Worm (Caenorhabditis elegans): ENCODE results near the gene dph-2.

The dph-2 gene

DNA sequence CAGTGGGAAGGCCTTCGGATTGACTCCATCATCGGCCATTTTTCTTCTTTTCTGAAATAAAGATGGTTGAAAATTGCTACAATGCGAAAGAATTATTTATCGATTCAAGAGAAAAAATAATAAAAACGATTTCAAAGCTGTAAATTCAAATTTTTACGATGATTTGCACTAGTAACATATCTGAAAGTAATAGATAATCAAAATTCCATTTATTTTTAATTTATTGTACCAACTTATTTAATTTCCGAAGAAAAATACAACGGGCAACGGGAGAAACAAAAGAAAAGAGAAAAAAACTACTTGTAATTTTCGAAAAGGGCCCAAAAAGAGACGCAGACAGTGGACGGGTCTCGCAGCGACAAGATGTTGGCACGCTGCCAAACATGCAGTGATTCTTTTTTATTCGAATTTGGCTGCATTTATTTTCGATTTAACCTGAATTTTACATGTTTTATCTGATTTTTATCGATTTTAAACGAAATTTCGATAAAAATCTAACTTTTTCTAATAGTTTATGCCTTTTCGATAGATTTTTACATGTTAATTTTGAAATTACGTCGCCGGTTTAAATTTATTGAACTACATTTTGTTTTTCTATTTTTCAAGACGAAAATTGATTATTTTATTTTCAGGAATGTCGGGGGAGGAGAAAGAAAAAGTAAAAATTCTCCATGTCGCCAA lies 55.4 kb downstream of the dph-2 start, which contains the start of the genes snu-13 and rsp-7 (continued):
- TF ChIP-seq ceh-43 (GFP tag; optimal IDR thresholded peaks at IDR 0.05), result no peak
- TF ChIP-seq nhr-76 (tag; optimal IDR thresholded peaks at IDR 0.05), result no peak
- TF ChIP-seq lin-13 (tag; optimal IDR thresholded peaks at IDR 0.05), result peak; percentile 61
- peak; percentile 87 for TF ChIP-seq mep-1 (tag; optimal IDR thresholded peaks at IDR 0.05)

DNA sequence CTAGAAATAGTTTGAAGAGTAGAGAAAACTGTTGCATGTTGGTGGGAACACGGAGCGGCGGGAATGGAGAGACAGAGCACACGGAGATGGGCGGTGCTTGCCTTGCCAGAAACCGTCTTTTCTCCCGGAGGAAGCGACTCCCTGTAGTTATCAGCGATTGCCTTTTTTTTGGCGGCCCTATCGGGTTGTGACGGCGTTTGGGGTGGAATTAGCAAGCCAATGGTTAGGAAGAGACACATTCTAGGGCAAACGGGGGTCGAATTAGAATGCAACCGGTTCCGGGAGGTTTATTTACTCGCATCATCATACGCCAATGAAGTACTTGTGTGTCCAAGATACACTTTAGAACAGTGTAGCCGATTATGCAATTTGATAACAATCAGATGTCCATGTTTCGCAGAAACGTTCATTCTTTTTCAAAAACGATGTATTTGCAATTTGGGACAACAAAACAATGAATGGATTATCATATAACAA lies 56.4 kb downstream of the dph-2 start, which contains the start of gene lact-3:
Gene lact-3 (minus strand): TSS at position 51 of the 477 bp plus-strand sequence.
- TF ChIP-seq bed-3 (GFP tag; optimal IDR thresholded peaks at IDR 0.05) (no peak), nhr-2 (tag; optimal IDR thresholded peaks at IDR 0.05) (no peak), nhr-28 (tag; optimal IDR thresholded peaks at IDR 0.05) (no peak), mls-2 (tag; optimal IDR thresholded peaks at IDR 0.05) (no peak), nhr-76 (tag; optimal IDR thresholded peaks at IDR 0.05) (no peak), lin-32 (GFP tag; optimal IDR thresholded peaks at IDR 0.05) (no peak), nhr-237 (tag; optimal IDR thresholded peaks at IDR 0.05) (no peak), mep-1 (tag; optimal IDR thresholded peaks at IDR 0.05) (no peak), tbx-8 (GFP tag; optimal IDR thresholded peaks at IDR 0.05) (no peak), ceh-83 (GFP tag; optimal IDR thresholded peaks at IDR 0.05) (no peak)

- TF ChIP-seq zip-8 (tag; optimal IDR thresholded peaks at IDR 0.05) (no peak), lin-13 (tag; optimal IDR thresholded peaks at IDR 0.05) (no peak), ceh-43 (GFP tag; optimal IDR thresholded peaks at IDR 0.05) (no peak), unc-120 (tag; optimal IDR thresholded peaks at IDR 0.05; ENCODE audit: poor library complexity, severe bottlenecking) (no peak), bed-3 (GFP tag; optimal IDR thresholded peaks at IDR 0.05) (no peak), nhr-2 (tag; optimal IDR thresholded peaks at IDR 0.05) (no peak)
These were observed 57.7 kb downstream of the dph-2 start for ce11 chrII:10656395-10656794.

DNA sequence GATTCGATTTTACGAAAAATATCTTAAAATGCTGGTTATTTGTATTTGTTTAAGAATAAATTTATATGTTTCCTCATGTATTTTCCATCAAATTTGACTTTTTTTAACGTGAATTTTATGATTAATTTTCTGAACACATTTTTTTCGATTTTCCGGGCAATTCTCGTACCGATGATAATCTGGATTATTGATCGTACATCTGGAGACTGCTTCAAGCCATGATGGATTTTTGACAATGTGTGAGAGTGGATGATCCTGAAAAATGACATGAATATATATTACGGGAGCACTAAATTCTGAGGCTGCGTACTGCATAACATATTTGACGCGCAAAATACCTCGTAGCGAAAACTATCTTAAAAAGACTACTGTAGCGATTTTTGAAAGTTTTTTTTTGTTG lies 59.7 kb downstream of the dph-2 start:
- TF ChIP-seq bed-3 (GFP tag; optimal IDR thresholded peaks at IDR 0.05) (no peak), lsy-2 (tag; optimal IDR thresholded peaks at IDR 0.05) (no peak), sptf-1 (tag; optimal IDR thresholded peaks at IDR 0.05) (no peak), ztf-11 (tag; optimal IDR thresholded peaks at IDR 0.05) (no peak), snpc-4 (tag; optimal IDR thresholded peaks at IDR 0.05) (no peak), ham-2 (GFP tag; optimal IDR thresholded peaks at IDR 0.05) (no peak), flh-1 (GFP tag; optimal IDR thresholded peaks at IDR 0.05) (no peak)

- TF ChIP-seq lin-13 (tag; optimal IDR thresholded peaks at IDR 0.05) (no peak), ham-2 (GFP tag; optimal IDR thresholded peaks at IDR 0.05) (no peak), unc-39 (tag; optimal IDR thresholded peaks at IDR 0.05) (no peak)
These were observed 60.5 kb downstream of the dph-2 start for ce11 chrII:10653559-10653958.

Data from whole organism, mixed stage, embryonic.